Fruit fly (Drosophila melanogaster) whole organism, embryonic: ENCODE data around the gene CG2898.

Source experiments
- ATbp ChIP-seq: fragments of 200-800 bp; sonication (Bioruptor generic); optimal IDR thresholded peaks from 2 replicates; lab custom pipeline; 2017; ENCODE audit warnings: missing biosample characterization, mild to moderate bottlenecking, missing genetic modification characterization, missing genetic modification reagents
- CG10366 ChIP-seq: fragments of 200-800 bp; sonication (Bioruptor generic); IDR thresholded peaks from 2 replicates; pipeline ENCODE4 v1.3.6; 2022; ENCODE audit warnings: missing biosample characterization, missing genetic modification characterization
- CG10543 ChIP-seq: fragments of 200-800 bp; sonication (Bioruptor generic); optimal IDR thresholded peaks from 3 replicates; lab custom pipeline; 2017; ENCODE audit warnings: missing biosample characterization, mild to moderate bottlenecking, missing genetic modification characterization, moderate library complexity
- CG11093 ChIP-seq: fragments of 200-800 bp; sonication (Bioruptor generic); IDR thresholded peaks from 3 replicates; pipeline ENCODE4 v1.3.6; 2022; ENCODE audit warnings: missing biosample characterization, missing genetic modification characterization
- CG12769 ChIP-seq: fragments of 200-800 bp; sonication (Bioruptor generic); optimal IDR thresholded peaks from 2 replicates; lab custom pipeline; 2019; ENCODE audit warnings: missing biosample characterization, mild to moderate bottlenecking, missing genetic modification characterization, moderate library complexity
- CG14667 ChIP-seq: fragments of 200-800 bp; sonication (Bioruptor generic); IDR thresholded peaks from 2 replicates; pipeline ENCODE4 v1.3.6; 2022; ENCODE audit warnings: missing biosample characterization, missing genetic modification characterization
- CG1603 ChIP-seq: fragments of 200-800 bp; sonication (Bioruptor generic); optimal IDR thresholded peaks from 2 replicates; lab custom pipeline; 2019; ENCODE audit warnings: missing biosample characterization, mild to moderate bottlenecking, missing genetic modification characterization, moderate library complexity
- CG16779 ChIP-seq: fragments of 200-800 bp; sonication (Bioruptor generic); IDR thresholded peaks from 2 replicates; pipeline ENCODE4 v1.3.6; 2022; ENCODE audit warnings: missing biosample characterization, missing genetic modification characterization
- CG17912 ChIP-seq: fragments of 200-800 bp; sonication (Bioruptor generic); optimal IDR thresholded peaks from 2 replicates; lab custom pipeline; 2018; ENCODE audit warnings: missing biosample characterization, mild to moderate bottlenecking, missing genetic modification characterization
- CG18599 ChIP-seq: fragments of 200-800 bp; sonication (Bioruptor generic); optimal IDR thresholded peaks from 3 replicates; lab custom pipeline; 2017; ENCODE audit warnings: missing biosample characterization, missing genetic modification characterization, mild to moderate bottlenecking, moderate library complexity, missing genetic modification reagents
- CG30403 ChIP-seq: fragments of 200-800 bp; sonication (Bioruptor generic); optimal IDR thresholded peaks from 3 replicates; lab custom pipeline; 2016; ENCODE audit warnings: missing biosample characterization, missing genetic modification characterization
- CG32767 ChIP-seq: fragments of 200-800 bp; sonication (Bioruptor generic); IDR thresholded peaks from 2 replicates; pipeline ENCODE4 v1.3.6; 2022; ENCODE audit warnings: missing biosample characterization, missing genetic modification characterization
- CG3407 ChIP-seq: fragments of 200-800 bp; sonication (Bioruptor generic); optimal IDR thresholded peaks from 2 replicates; lab custom pipeline; 2018; ENCODE audit warnings: missing biosample characterization, mild to moderate bottlenecking, missing genetic modification characterization
- CG3838 ChIP-seq: fragments of 200-800 bp; sonication (Bioruptor generic); optimal IDR thresholded peaks from 3 replicates; lab custom pipeline; 2016; ENCODE audit warnings: missing biosample characterization, missing genetic modification characterization
- CG4617 ChIP-seq: fragments of 200-800 bp; sonication (Bioruptor generic); optimal IDR thresholded peaks from 3 replicates; lab custom pipeline; 2016; ENCODE audit warnings: missing biosample characterization, missing genetic modification characterization, borderline replicate concordance
- CG7839 ChIP-seq: fragments of 200-800 bp; sonication (Bioruptor generic); optimal IDR thresholded peaks from 3 replicates; lab custom pipeline; 2018; ENCODE audit warnings: missing biosample characterization, mild to moderate bottlenecking, missing genetic modification characterization, moderate library complexity
- CG8281 ChIP-seq: fragments of 200-800 bp; sonication (Bioruptor generic); optimal IDR thresholded peaks from 2 replicates; lab custom pipeline; 2018; ENCODE audit warnings: missing biosample characterization, mild to moderate bottlenecking, missing genetic modification characterization, moderate library complexity
- CG8924 ChIP-seq: fragments of 200-800 bp; optimal IDR thresholded peaks from 3 replicates; lab custom pipeline; 2019; ENCODE audit warnings: missing biosample characterization, mild to moderate bottlenecking, missing genetic modification characterization, moderate library complexity
- CG9437 ChIP-seq: fragments of 200-800 bp; sonication (Bioruptor generic); optimal IDR thresholded peaks from 2 replicates; lab custom pipeline; 2018; ENCODE audit warnings: missing biosample characterization, mild to moderate bottlenecking, missing genetic modification characterization
- CG9932 ChIP-seq: fragments of 200-800 bp; sonication (Bioruptor generic); IDR thresholded peaks from 2 replicates; pipeline ENCODE4 v1.3.6; 2022; ENCODE audit warnings: missing biosample characterization, missing genetic modification characterization
- Dll ChIP-seq: fragments of 200-800 bp; sonication (Bioruptor generic); IDR thresholded peaks from 4 replicates; pipeline ENCODE4 v1.3.6; 2022; ENCODE audit warnings: missing biosample characterization, missing genetic modification characterization; ENCODE audit not compliant: partially characterized antibody
- Hmr ChIP-seq: fragments of 200-800 bp; sonication (Bioruptor generic); optimal IDR thresholded peaks from 3 replicates; lab custom pipeline; 2017; ENCODE audit warnings: mild to moderate bottlenecking, missing biosample characterization, missing genetic modification reagents, missing genetic modification characterization
- MESR4 ChIP-seq: fragments of 200-800 bp; sonication (Bioruptor generic); optimal IDR thresholded peaks from 2 replicates; lab custom pipeline; 2018; ENCODE audit warnings: missing biosample characterization, mild to moderate bottlenecking, missing genetic modification characterization, moderate library complexity
- Med ChIP-seq: fragments of 200-800 bp; sonication (Bioruptor generic); peaks from one replicate; lab custom pipeline; 2016; ENCODE audit warnings: missing biosample characterization, missing genetic modification characterization, mild to moderate bottlenecking, inconsistent platforms, moderate library complexity
- Oaz ChIP-seq: fragments of 200-800 bp; sonication (Bioruptor generic); IDR thresholded peaks from 2 replicates; pipeline ENCODE4 v1.3.6; 2022; ENCODE audit warnings: missing biosample characterization, missing genetic modification characterization
- Pdp1 ChIP-seq, 2 experiments: fragments of 200-800 bp; sonication (Bioruptor generic); optimal IDR thresholded peaks; 3 replicates each; lab custom pipeline; 2016; ENCODE audit warnings: missing biosample characterization in 2 of 2, missing genetic modification characterization in 2 of 2, mild to moderate bottlenecking in 1 of 2, moderate library complexity in 1 of 2
- ab ChIP-seq: fragments of 200-800 bp; sonication (Bioruptor generic); optimal IDR thresholded peaks from 2 replicates; lab custom pipeline; 2016; ENCODE audit warnings: missing biosample characterization, missing genetic modification characterization
- abd-A ChIP-seq: fragments of 200-800 bp; sonication (Bioruptor generic); optimal IDR thresholded peaks from 3 replicates; lab custom pipeline; 2019; ENCODE audit warnings: missing biosample characterization, mild to moderate bottlenecking, missing genetic modification characterization, moderate library complexity
- al ChIP-seq: fragments of 200-800 bp; sonication (Bioruptor generic); IDR thresholded peaks from 2 replicates; pipeline ENCODE4 v1.3.6; 2022; ENCODE audit warnings: missing biosample characterization, missing genetic modification characterization
- croc ChIP-seq: fragments of 200-800 bp; sonication (Bioruptor generic); conservative IDR thresholded peaks from 3 replicates; pipeline ENCODE4 v1.3.6; 2022; ENCODE audit warnings: missing biosample characterization, missing genetic modification characterization
- crol ChIP-seq: fragments of 200-800 bp; sonication (Bioruptor generic); IDR thresholded peaks from 2 replicates; pipeline ENCODE4 v1.3.6; 2022; ENCODE audit warnings: missing biosample characterization, missing genetic modification characterization
- crp ChIP-seq, 2 experiments: fragments of 200-800 bp; sonication (Bioruptor generic); optimal IDR thresholded peaks; 2 replicates in 1 of 2; 3 replicates in 1 of 2; lab custom pipeline; 2017; ENCODE audit warnings: missing biosample characterization in 2 of 2, missing genetic modification characterization in 2 of 2, mild to moderate bottlenecking in 1 of 2, moderate library complexity in 1 of 2
- cwo ChIP-seq: fragments of 200-800 bp; sonication (Bioruptor generic); optimal IDR thresholded peaks from 3 replicates; lab custom pipeline; 2017; ENCODE audit warnings: missing biosample characterization, missing genetic modification characterization, mild to moderate bottlenecking, moderate library complexity, missing genetic modification reagents
- dimm ChIP-seq: fragments of 200-800 bp; sonication (Bioruptor generic); IDR thresholded peaks from 2 replicates; pipeline ENCODE4 v1.3.6; 2022; ENCODE audit warnings: missing biosample characterization, missing genetic modification characterization
- ham ChIP-seq: fragments of 200-800 bp; sonication (Bioruptor generic); IDR thresholded peaks from 2 replicates; pipeline ENCODE4 v1.3.6; 2022; ENCODE audit warnings: missing biosample characterization, missing genetic modification characterization
- kah ChIP-seq: fragments of 200-800 bp; sonication (Bioruptor generic); optimal IDR thresholded peaks from 2 replicates; lab custom pipeline; 2018; ENCODE audit warnings: missing biosample characterization, mild to moderate bottlenecking, missing genetic modification characterization
- klu ChIP-seq: fragments of 200-800 bp; sonication (Bioruptor generic); IDR thresholded peaks from 2 replicates; pipeline ENCODE4 v1.3.6; 2022; ENCODE audit warnings: missing biosample characterization, missing genetic modification characterization
- lola ChIP-seq, 3 experiments: fragments of >200 bp in 2 of 3; fragments of 200-800 bp in 1 of 3; sonication (Bioruptor generic) in 1 of 3; optimal IDR thresholded peaks; 2 replicates each; lab custom pipeline; 2017 to 2019; ENCODE audit warnings: missing biosample characterization in 3 of 3, missing genetic modification characterization in 3 of 3, mild to moderate bottlenecking in 1 of 3, moderate library complexity in 1 of 3
- odd ChIP-seq: fragments of 200-800 bp; sonication (Bioruptor generic); optimal IDR thresholded peaks from 2 replicates; lab custom pipeline; 2017; ENCODE audit warnings: missing biosample characterization, mild to moderate bottlenecking, missing genetic modification characterization
- onecut ChIP-seq: fragments of 200-800 bp; sonication (Bioruptor generic); IDR thresholded peaks from 2 replicates; pipeline ENCODE4 v1.3.6; 2022; ENCODE audit warnings: missing biosample characterization, missing genetic modification characterization
- pfk ChIP-seq: fragments of 200-800 bp; sonication (Bioruptor generic); optimal IDR thresholded peaks from 2 replicates; lab custom pipeline; 2018; ENCODE audit warnings: missing biosample characterization, mild to moderate bottlenecking, missing genetic modification characterization, moderate library complexity
- scrt ChIP-seq: fragments of 200-800 bp; sonication (Bioruptor generic); optimal IDR thresholded peaks from 2 replicates; lab custom pipeline; 2018; ENCODE audit warnings: missing biosample characterization, mild to moderate bottlenecking, missing genetic modification characterization, moderate library complexity
- sd ChIP-seq: fragments of 200-800 bp; sonication (Bioruptor generic); optimal IDR thresholded peaks from 3 replicates; lab custom pipeline; 2018; ENCODE audit warnings: missing biosample characterization, mild to moderate bottlenecking, missing genetic modification characterization, moderate library complexity
- tap ChIP-seq: fragments of 200-800 bp; optimal IDR thresholded peaks from 3 replicates; lab custom pipeline; 2019; ENCODE audit warnings: missing biosample characterization, mild to moderate bottlenecking, missing genetic modification characterization, moderate library complexity
- tin ChIP-seq: fragments of 200-800 bp; sonication (Bioruptor generic); optimal IDR thresholded peaks from 3 replicates; lab custom pipeline; 2016; ENCODE audit warnings: missing biosample characterization, missing genetic modification characterization

Gene CG2898

DNA sequence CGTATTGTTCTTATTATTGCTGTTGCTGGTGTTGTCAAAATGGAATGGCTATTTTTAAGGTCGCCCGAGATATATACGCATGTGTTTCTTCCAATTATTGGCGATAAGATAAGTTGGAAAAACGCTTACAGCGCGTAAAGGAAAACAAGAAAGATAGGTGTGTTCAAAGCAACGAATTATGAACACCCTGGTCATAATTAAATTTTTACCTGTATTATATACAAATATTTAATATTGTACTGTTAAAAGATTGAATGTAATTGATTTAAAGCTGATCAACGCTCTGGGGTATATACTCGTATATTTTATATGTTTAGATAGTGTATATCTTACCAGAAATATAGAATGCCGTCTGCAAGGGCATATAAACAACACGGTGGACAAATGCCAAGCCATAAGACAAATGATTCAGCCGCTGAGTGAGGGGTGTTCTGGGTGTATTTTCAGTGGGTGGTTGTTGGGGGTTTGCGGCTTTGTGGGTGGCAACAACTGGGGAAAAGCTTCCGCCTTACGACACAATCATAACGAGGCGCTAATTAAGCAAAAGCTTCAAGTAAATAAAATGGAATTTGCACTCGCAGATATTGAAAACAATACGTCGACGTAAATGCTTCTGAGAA, 22.4 kb downstream of the CG2898 start (continued):
- peak; percentile 5 for TF ChIP-seq ATbp (GFP tag; lab: Kevin White, UChicago)
- TF ChIP-seq CG1603 = no peak
- TF ChIP-seq klu = peak; percentile 32; the same call in 1 of the 2 replicates
- TF ChIP-seq CG8924 (tag; lab: Kevin White, UChicago) = peak; percentile 19
- TF ChIP-seq Dll (GFP tag; lab: Robert Waterston, UW) = no peak
- peak; percentile 42; the same call in 1 of the 2 replicates for TF ChIP-seq al
- no peak for TF ChIP-seq Oaz (GFP tag; lab: Robert Waterston, UW)
- peak; percentile 11 for TF ChIP-seq CG30403
- no peak for TF ChIP-seq dimm (GFP tag; lab: Robert Waterston, UW)
- TF ChIP-seq Pdp1 (GFP tag; optimal IDR thresholded peaks at IDR 0.05; lab: Kevin White, UChicago) = no peak
- no peak for TF ChIP-seq pfk (GFP tag; lab: Kevin White, UChicago)
- no peak for TF ChIP-seq tap (tag; lab: Kevin White, UChicago)
- TF ChIP-seq CG8281 (tag; lab: Kevin White, UChicago) = no peak
- TF ChIP-seq odd = no peak
- peak; percentile 71 for TF ChIP-seq CG7839 (tag; lab: Kevin White, UChicago)
- no peak for TF ChIP-seq CG3407 (GFP tag; lab: Kevin White, UChicago)
- TF ChIP-seq CG14667 = no peak
- TF ChIP-seq MESR4 = no peak
- no peak for TF ChIP-seq CG11093
- TF ChIP-seq CG9932 (GFP tag; lab: Robert Waterston, UW) = peak; percentile 46
- no peak for TF ChIP-seq CG4617 (GFP tag; lab: Kevin White, UChicago)
- no peak for TF ChIP-seq lola (GFP tag; optimal IDR thresholded peaks at IDR 0.05; lab: Kevin White, UChicago)
- TF ChIP-seq croc (GFP tag; lab: Robert Waterston, UW) = no peak
- TF ChIP-seq CG16779 (GFP tag; lab: Robert Waterston, UW) = no peak
- TF ChIP-seq CG3838 (GFP tag; lab: Kevin White, UChicago) = no peak
- no peak for TF ChIP-seq kah
- no peak for TF ChIP-seq CG17912 (GFP tag; lab: Kevin White, UChicago)
- no peak for TF ChIP-seq onecut (GFP tag; lab: Robert Waterston, UW)
- TF ChIP-seq CG12769 = peak; percentile 53
- TF ChIP-seq CG9437 (GFP tag; lab: Kevin White, UChicago) = no peak
- no peak for TF ChIP-seq ab (GFP tag; lab: Kevin White, UChicago)
- TF ChIP-seq CG10366 = peak; percentile 30
- TF ChIP-seq tin (GFP tag; lab: Kevin White, UChicago) = no peak
- no peak for TF ChIP-seq crp (GFP tag; optimal IDR thresholded peaks at IDR 0.05; lab: Kevin White, UChicago)

DNA sequence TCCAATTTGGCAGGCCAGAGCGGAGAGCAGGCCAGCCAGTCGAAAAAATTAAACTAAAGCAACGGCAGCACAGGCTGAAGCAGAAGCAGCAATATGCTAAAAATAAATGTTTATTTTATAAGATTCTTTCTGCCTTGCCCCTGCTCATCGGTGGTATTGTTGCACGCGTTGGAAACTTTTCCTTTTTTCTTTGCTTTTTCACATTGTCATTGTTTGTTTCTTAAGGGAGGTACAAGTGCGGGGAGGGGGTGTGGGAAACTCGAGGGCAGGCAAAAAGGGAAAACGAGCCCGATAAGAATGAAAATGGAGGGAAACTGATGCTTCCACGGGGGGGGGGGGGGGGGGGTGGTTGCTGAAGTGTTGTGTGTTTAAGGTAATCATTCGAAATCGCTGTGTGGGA, 23.8 kb downstream of the CG2898 start:
- TF ChIP-seq CG32767 (0 out of 2 replicates have a peak, but pooled peaks have one; percentile 7), abd-A (tag; lab: Kevin White, UChicago) (peak; percentile 67), sd (peak; percentile 64), CG12769 (peak; percentile 32), Med (GFP tag; lab: Kevin White, UChicago) (peak; percentile 17), cwo (peak; percentile 22), tin (GFP tag; lab: Kevin White, UChicago) (no peak), CG18599 (GFP tag; lab: Kevin White, UChicago) (peak; percentile 23), scrt (GFP tag; lab: Kevin White, UChicago) (no peak), ham (GFP tag; lab: Robert Waterston, UW) (no peak), CG10543 (peak; percentile 48), Hmr (GFP tag; lab: Kevin White, UChicago) (no peak), crol (GFP tag; lab: Robert Waterston, UW) (peak; percentile 62)
